Worm (Caenorhabditis elegans): Measurements from ENCODE around the gene F56B3.6.
A peak's percentile ranks its signal among the peaks of the same experiment; 100 is the strongest.

F56B3.6 gene

DNA sequence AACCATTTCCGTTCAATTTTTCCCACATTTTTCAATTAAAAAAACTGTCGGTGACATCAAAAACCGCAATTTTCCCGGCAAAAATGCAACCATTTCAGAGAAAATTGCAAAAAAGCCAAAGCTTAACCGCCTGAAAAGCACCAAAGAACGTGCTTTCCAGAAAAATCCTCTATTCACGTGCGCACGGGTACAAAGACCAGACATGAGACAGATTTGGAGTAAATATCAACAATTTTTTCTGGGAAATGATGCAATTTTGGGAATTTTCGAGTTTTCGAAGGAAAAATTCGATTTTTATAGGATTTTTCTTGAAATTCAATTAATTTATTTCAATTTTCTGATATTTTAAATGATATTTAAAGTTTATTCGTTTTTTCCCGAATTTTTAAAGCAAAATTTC lies 41.3 kb downstream of the F56B3.6 start:
- TF ChIP-seq nhr-90 (tag; optimal IDR thresholded peaks at IDR 0.05; ENCODE audit: poor library complexity) (no peak), dsc-1 (tag; optimal IDR thresholded peaks at IDR 0.05) (peak; percentile 5), nhr-71 (tag; optimal IDR thresholded peaks at IDR 0.05) (peak; percentile 23), fkh-8 (tag; optimal IDR thresholded peaks at IDR 0.05) (peak; percentile 90), nhr-11 (tag; optimal IDR thresholded peaks at IDR 0.05) (no peak), aha-1 (tag; optimal IDR thresholded peaks at IDR 0.05) (no peak), lin-14 (GFP tag; optimal IDR thresholded peaks at IDR 0.05) (no peak), nhr-47 (tag; optimal IDR thresholded peaks at IDR 0.05) (peak; percentile 6), nhr-85 (tag) (peak; percentile 19), mef-2 (tag; optimal IDR thresholded peaks at IDR 0.05) (no peak)

DNA sequence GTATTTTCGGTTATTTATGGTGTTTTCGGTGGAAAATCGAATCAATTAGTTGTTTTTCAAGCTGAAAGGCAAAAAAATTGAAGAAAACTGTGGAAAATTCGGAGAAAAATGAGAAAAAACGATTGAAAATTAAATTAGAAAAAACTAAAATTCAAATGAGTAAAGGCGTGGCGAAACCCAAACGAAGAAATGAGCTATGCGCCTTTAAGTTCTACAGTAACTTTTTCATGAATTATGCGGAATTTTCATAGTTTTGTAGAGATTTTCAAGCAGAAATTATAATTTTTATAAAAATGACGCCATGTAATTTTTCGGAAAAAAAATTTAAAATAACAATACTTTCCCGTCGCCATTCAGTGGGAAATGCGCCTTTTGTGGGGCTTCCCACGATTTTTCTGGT lies 41.8 kb downstream of the F56B3.6 start:
- no peak for TF ChIP-seq unc-130 (tag; optimal IDR thresholded peaks at IDR 0.05)
- TF ChIP-seq C16A3.4 (tag; optimal IDR thresholded peaks at IDR 0.05) = no peak
- TF ChIP-seq ztf-11 (tag; optimal IDR thresholded peaks at IDR 0.05) = no peak
- no peak for TF ChIP-seq Y116A8C.19 (tag; optimal IDR thresholded peaks at IDR 0.05; ENCODE audit: borderline replicate concordance)
- no peak for TF ChIP-seq mef-2 (tag; optimal IDR thresholded peaks at IDR 0.05)
- TF ChIP-seq pag-3 (tag; optimal IDR thresholded peaks at IDR 0.05; ENCODE audit: borderline replicate concordance, insufficient read depth) = no peak
- no peak for TF ChIP-seq hlh-17 (GFP tag; optimal IDR thresholded peaks at IDR 0.05; ENCODE audit: borderline replicate concordance)
- TF ChIP-seq unc-30 (tag; optimal IDR thresholded peaks at IDR 0.05) = no peak
- TF ChIP-seq elt-2 (tag; optimal IDR thresholded peaks at IDR 0.05) = no peak
- no peak for TF ChIP-seq snpc-4 (tag; optimal IDR thresholded peaks at IDR 0.05)
- TF ChIP-seq ama-1 (optimal IDR thresholded peaks at IDR 0.05) = no peak
- TF ChIP-seq efl-1 (optimal IDR thresholded peaks at IDR 0.05) = no peak
- TF ChIP-seq efl-1 (GFP tag; optimal IDR thresholded peaks at IDR 0.05 in 1 of 2) = no peak
- TF ChIP-seq pax-3 (tag; optimal IDR thresholded peaks at IDR 0.05) = no peak
- no peak for TF ChIP-seq ces-1 (GFP tag; optimal IDR thresholded peaks at IDR 0.05)
- no peak for TF ChIP-seq grh-1 (GFP tag; IDR thresholded peaks at IDR 0.05)
- no peak for TF ChIP-seq jun-1 (tag; optimal IDR thresholded peaks at IDR 0.05)
- TF ChIP-seq lin-15B (tag; optimal IDR thresholded peaks at IDR 0.05) = no peak
- TF ChIP-seq lin-14 (GFP tag; optimal IDR thresholded peaks at IDR 0.05) = no peak

- TF ChIP-seq unc-62 (GFP tag; optimal IDR thresholded peaks at IDR 0.05) (no peak), efl-1 (optimal IDR thresholded peaks at IDR 0.05) (no peak), efl-1 (GFP tag; optimal IDR thresholded peaks at IDR 0.05 in 1 of 2) (peak in 1 of 2 experiments; percentile 54), nhr-84 (tag; optimal IDR thresholded peaks at IDR 0.05) (no peak)
These were observed 42.6 kb downstream of the F56B3.6 start for ce11 chrIV:830262-830960.

DNA sequence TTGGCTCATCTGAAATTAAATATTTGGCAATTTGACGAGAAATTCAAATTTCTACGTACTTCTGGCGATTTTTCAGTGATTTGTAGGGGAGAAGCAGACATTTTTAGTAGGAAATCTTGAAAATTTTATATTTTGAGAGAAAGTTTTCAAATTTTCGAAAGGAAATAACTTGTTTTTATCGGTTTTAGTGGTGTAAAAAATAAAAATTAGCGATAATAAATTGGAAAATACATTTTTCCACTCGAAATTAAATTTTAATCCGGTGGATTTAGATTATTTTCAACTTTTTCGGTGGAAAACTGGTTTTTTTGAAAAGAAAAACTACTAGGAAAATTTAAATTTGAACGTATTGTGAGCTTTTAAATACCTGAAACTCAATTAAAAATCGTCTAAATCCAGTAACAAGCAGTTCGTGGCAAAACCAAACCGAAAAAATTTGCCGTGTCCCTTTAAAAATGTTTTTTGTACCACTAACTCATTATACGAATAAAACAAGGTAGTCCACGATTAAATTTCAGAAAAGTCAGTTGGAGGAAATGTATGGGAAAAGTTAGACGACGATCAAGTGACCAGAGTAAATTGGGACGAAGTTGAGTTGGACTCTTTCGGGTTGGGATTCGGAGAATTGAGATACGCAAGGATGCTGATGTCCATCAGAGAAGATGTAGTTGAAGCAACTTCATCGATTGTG lies 44.1 kb downstream of the F56B3.6 start, which contains the start of the genes madf-1 and Y55F3BR.10:
Gene madf-1, minus strand, starts transcription at position 101 of the 691 bp plus-strand sequence.
Gene Y55F3BR.10, plus strand, starts transcription at position 641 of the 691 bp plus-strand sequence.
- TF ChIP-seq ceh-8 (GFP tag; optimal IDR thresholded peaks at IDR 0.05) = no peak
- TF ChIP-seq sox-4 (tag; optimal IDR thresholded peaks at IDR 0.05) = no peak
- no peak for TF ChIP-seq lsy-2 (tag; optimal IDR thresholded peaks at IDR 0.05)
- TF ChIP-seq tlp-1 (tag; optimal IDR thresholded peaks at IDR 0.05) = no peak
- TF ChIP-seq nhr-77 (tag; optimal IDR thresholded peaks at IDR 0.05) = no peak
- TF ChIP-seq egl-13 (tag; optimal IDR thresholded peaks at IDR 0.05) = no peak
- no peak for TF ChIP-seq nhr-90 (tag; optimal IDR thresholded peaks at IDR 0.05; ENCODE audit: poor library complexity)

All from whole organism, L1 larva.